Fruit fly (Drosophila melanogaster): ENCODE data around the gene boi.

The boi gene

dm6 chrX:2459843-2460242 is 10.0 kb downstream of the boi start (continued):
- TF ChIP-seq lilli (GFP tag; optimal IDR thresholded peaks at IDR 0.05) (no peak), scrt (GFP tag; optimal IDR thresholded peaks at IDR 0.05) (no peak), cwo (GFP tag; optimal IDR thresholded peaks at IDR 0.05) (no peak), sug (tag; optimal IDR thresholded peaks at IDR 0.05) (no peak), CG7928 (GFP tag; optimal IDR thresholded peaks at IDR 0.05) (no peak), CG10979 (tag; optimal IDR thresholded peaks at IDR 0.05) (no peak), ara (GFP tag; IDR thresholded peaks at IDR 0.05) (no peak), CG12769 (tag; optimal IDR thresholded peaks at IDR 0.05) (no peak), Ets65A (GFP tag) (peak; percentile 91), slbo (GFP tag; IDR thresholded peaks at IDR 0.05) (peak; percentile 17; the same call in 1 of the 2 replicates), row (GFP tag; IDR thresholded peaks at IDR 0.05) (0 out of 3 replicates have a peak, but pooled peaks have one; percentile 16), chinmo (GFP tag; IDR thresholded peaks at IDR 0.05; ENCODE audit: partially characterized antibody) (no peak), shn (GFP tag; optimal IDR thresholded peaks at IDR 0.05) (no peak), Deaf1 (tag; optimal IDR thresholded peaks at IDR 0.05) (no peak), HHEX (GFP tag; optimal IDR thresholded peaks at IDR 0.05) (no peak), CG12236 (GFP tag; optimal IDR thresholded peaks at IDR 0.05) (no peak), sens-2 (GFP tag; IDR thresholded peaks at IDR 0.05) (no peak), CG17802 (tag; optimal IDR thresholded peaks at IDR 0.05) (no peak), CG18619 (GFP tag; optimal IDR thresholded peaks at IDR 0.05) (no peak), grau (tag; optimal IDR thresholded peaks at IDR 0.05) (peak; percentile 57), Kr (GFP tag; optimal IDR thresholded peaks at IDR 0.05) (no peak), CG11504 (tag; optimal IDR thresholded peaks at IDR 0.05) (peak; percentile 10), cas (GFP tag; IDR thresholded peaks at IDR 0.05) (no peak), CG4854 (GFP tag; optimal IDR thresholded peaks at IDR 0.05) (no peak), mirr (GFP tag; optimal IDR thresholded peaks at IDR 0.05) (no peak), pb (GFP tag; optimal IDR thresholded peaks at IDR 0.05) (no peak), CG4707 (GFP tag; optimal IDR thresholded peaks at IDR 0.05) (no peak), CG10147 (GFP tag; optimal IDR thresholded peaks at IDR 0.05) (no peak), Camta (GFP tag; optimal IDR thresholded peaks at IDR 0.05) (no peak), esg (GFP tag; conservative IDR thresholded peaks at IDR 0.05) (no peak), CG2116 (GFP tag; optimal IDR thresholded peaks at IDR 0.05) (no peak)

- TF ChIP-seq Dip2 (GFP tag; IDR thresholded peaks at IDR 0.05) = no peak
- no peak for TF ChIP-seq Nf-YA (GFP tag; IDR thresholded peaks at IDR 0.05)
- TF ChIP-seq Bteb2 (GFP tag; optimal IDR thresholded peaks at IDR 0.05) = no peak
- no peak for TF ChIP-seq CG33213 (GFP tag; optimal IDR thresholded peaks at IDR 0.05)
- peak; percentile 64 for TF ChIP-seq Med (GFP tag)
- no peak for TF ChIP-seq Dll (GFP tag; IDR thresholded peaks at IDR 0.05; ENCODE audit: partially characterized antibody)
Observed at dm6 chrX:2457863-2458458, 11.9 kb downstream of the boi start.

All from whole organism, embryonic.